Fruit fly (Drosophila melanogaster): ENCODE measurements around the gene TwdlR.

The TwdlR gene

dm6 chr3R:26681947-26682346 lies 47.3 kb downstream of the TwdlR start, which contains the start of gene beat-VII:
Gene beat-VII, minus strand, starts transcription at chr3R:26681966.
- TF ChIP-seq HLH106 (tag; optimal IDR thresholded peaks at IDR 0.05), result no peak
- no peak for TF ChIP-seq fru (GFP tag; optimal IDR thresholded peaks at IDR 0.05)
- no peak for TF ChIP-seq dl (GFP tag; optimal IDR thresholded peaks at IDR 0.05; ENCODE audit: insufficient read depth in 1 of 2, partially characterized antibody in 2 of 2)
- TF ChIP-seq OdsH (GFP tag; optimal IDR thresholded peaks at IDR 0.05), result no peak
- TF ChIP-seq sage (GFP tag; optimal IDR thresholded peaks at IDR 0.05), result no peak
- TF ChIP-seq jim (GFP tag; optimal IDR thresholded peaks at IDR 0.05), result no peak
- no peak for TF ChIP-seq Myc (optimal IDR thresholded peaks at IDR 0.05)
- no peak for TF ChIP-seq Mio (GFP tag; optimal IDR thresholded peaks at IDR 0.05)
- no peak for TF ChIP-seq Sp1 (GFP tag; optimal IDR thresholded peaks at IDR 0.05)
- TF ChIP-seq brk (GFP tag; optimal IDR thresholded peaks at IDR 0.05), result no peak
- no peak for TF ChIP-seq dsf (GFP tag; optimal IDR thresholded peaks at IDR 0.05; ENCODE audit: borderline replicate concordance)
- no peak for TF ChIP-seq lola (GFP tag; optimal IDR thresholded peaks at IDR 0.05)

Measured in whole organism, wandering third instar larva.